Worm (Caenorhabditis elegans): ENCODE data around the gene srx-130.

Gene srx-130

ce11 chrV:13843147-13843546 lies at the start of gene srx-130:
TSS of gene srx-130 (plus strand) at chrV:13843447.
- TF ChIP-seq ama-1 (optimal IDR thresholded peaks at IDR 0.05) (no peak), tbx-37 (GFP tag; conservative IDR thresholded peaks at IDR 0.05) (no peak), tra-4 (tag; optimal IDR thresholded peaks at IDR 0.05) (no peak), hmg-4 (GFP tag; optimal IDR thresholded peaks at IDR 0.05) (no peak), scrt-1 (GFP tag; IDR thresholded peaks at IDR 0.05) (no peak), ets-7 (tag; optimal IDR thresholded peaks at IDR 0.05) (no peak), ceh-13 (GFP tag; optimal IDR thresholded peaks at IDR 0.05) (no peak), B0310.2 (tag; optimal IDR thresholded peaks at IDR 0.05) (no peak), F13C5.2 (tag; optimal IDR thresholded peaks at IDR 0.05) (no peak), hnd-1 (tag; optimal IDR thresholded peaks at IDR 0.05) (no peak), hmbx-1 (tag; optimal IDR thresholded peaks at IDR 0.05) (no peak)

ce11 chrV:13794046-13794445 lies 49.2 kb upstream of the srx-130 start:
- TF ChIP-seq flt-1 (GFP tag; IDR thresholded peaks at IDR 0.05) = no peak
- no peak for TF ChIP-seq pes-1 (GFP tag; IDR thresholded peaks at IDR 0.05)
- TF ChIP-seq tbx-11 (GFP tag; IDR thresholded peaks at IDR 0.05) = no peak

ce11 chrV:13796246-13796776 lies 46.9 kb upstream of the srx-130 start, which contains the start of gene twk-32:
TSS of gene twk-32 (plus strand) at chrV:13796641.
- TF ChIP-seq aly-1 (tag; optimal IDR thresholded peaks at IDR 0.05) (no peak), ceh-13 (GFP tag; optimal IDR thresholded peaks at IDR 0.05) (no peak), B0310.2 (tag; optimal IDR thresholded peaks at IDR 0.05) (no peak), hmbx-1 (tag; optimal IDR thresholded peaks at IDR 0.05) (no peak), flt-1 (GFP tag; IDR thresholded peaks at IDR 0.05) (no peak), F13C5.2 (tag; optimal IDR thresholded peaks at IDR 0.05) (no peak), tra-4 (tag; optimal IDR thresholded peaks at IDR 0.05) (no peak), tbx-37 (GFP tag; conservative IDR thresholded peaks at IDR 0.05) (no peak), ceh-36 (tag; optimal IDR thresholded peaks at IDR 0.05) (no peak), pes-1 (GFP tag; IDR thresholded peaks at IDR 0.05) (no peak), hnd-1 (tag; optimal IDR thresholded peaks at IDR 0.05) (no peak), tbx-11 (GFP tag; IDR thresholded peaks at IDR 0.05) (no peak)

ce11 chrV:13799190-13799589 lies 44.1 kb upstream of the srx-130 start:
- TF ChIP-seq hnd-1 (tag; optimal IDR thresholded peaks at IDR 0.05) (no peak), hmbx-1 (tag; optimal IDR thresholded peaks at IDR 0.05) (no peak), B0310.2 (tag; optimal IDR thresholded peaks at IDR 0.05) (no peak), scrt-1 (GFP tag; IDR thresholded peaks at IDR 0.05) (no peak), tra-4 (tag; optimal IDR thresholded peaks at IDR 0.05) (no peak), tbx-37 (GFP tag; conservative IDR thresholded peaks at IDR 0.05) (no peak), flt-1 (GFP tag; IDR thresholded peaks at IDR 0.05) (no peak), ama-1 (optimal IDR thresholded peaks at IDR 0.05) (no peak), ceh-36 (tag; optimal IDR thresholded peaks at IDR 0.05) (no peak), sea-1 (GFP tag; conservative IDR thresholded peaks at IDR 0.05) (no peak), ceh-13 (GFP tag; optimal IDR thresholded peaks at IDR 0.05) (no peak), ets-7 (tag; optimal IDR thresholded peaks at IDR 0.05) (no peak)

ce11 chrV:13803902-13804301 lies 39.3 kb upstream of the srx-130 start, which contains the start of gene swan-2:
TSS of gene swan-2 (minus strand) at chrV:13804281.
- peak; percentile 22 for TF ChIP-seq ama-1 (optimal IDR thresholded peaks at IDR 0.05)
- no peak for TF ChIP-seq tbx-11 (GFP tag; IDR thresholded peaks at IDR 0.05)
- 0 out of 2 replicates have a peak, but pooled peaks have one; percentile 40 for TF ChIP-seq sea-1 (GFP tag; conservative IDR thresholded peaks at IDR 0.05)
- no peak for TF ChIP-seq ceh-13 (GFP tag; optimal IDR thresholded peaks at IDR 0.05)
- no peak for TF ChIP-seq tra-4 (tag; optimal IDR thresholded peaks at IDR 0.05)
- no peak for TF ChIP-seq scrt-1 (GFP tag; IDR thresholded peaks at IDR 0.05)
- no peak for TF ChIP-seq B0310.2 (tag; optimal IDR thresholded peaks at IDR 0.05)
- TF ChIP-seq hmg-4 (GFP tag; optimal IDR thresholded peaks at IDR 0.05) = no peak

ce11 chrV:13807232-13807631 lies 36.0 kb upstream of the srx-130 start, which contains the start of gene swan-1:
TSS of gene swan-1 (minus strand) at chrV:13807237.
- TF ChIP-seq ets-7 (tag; optimal IDR thresholded peaks at IDR 0.05) (no peak), hmg-4 (GFP tag; optimal IDR thresholded peaks at IDR 0.05) (no peak), hmbx-1 (tag; optimal IDR thresholded peaks at IDR 0.05) (no peak), ceh-13 (GFP tag; optimal IDR thresholded peaks at IDR 0.05) (no peak), ama-1 (optimal IDR thresholded peaks at IDR 0.05) (no peak), ceh-36 (tag; optimal IDR thresholded peaks at IDR 0.05) (no peak), tbx-11 (GFP tag; IDR thresholded peaks at IDR 0.05) (no peak), B0310.2 (tag; optimal IDR thresholded peaks at IDR 0.05) (no peak), pes-1 (GFP tag; IDR thresholded peaks at IDR 0.05) (no peak), aly-1 (tag; optimal IDR thresholded peaks at IDR 0.05) (no peak), scrt-1 (GFP tag; IDR thresholded peaks at IDR 0.05) (no peak), tbx-37 (GFP tag; conservative IDR thresholded peaks at IDR 0.05) (no peak), sea-1 (GFP tag; conservative IDR thresholded peaks at IDR 0.05) (no peak), tra-4 (tag; optimal IDR thresholded peaks at IDR 0.05) (no peak)

- no peak for TF ChIP-seq ceh-36 (tag; optimal IDR thresholded peaks at IDR 0.05)
- TF ChIP-seq tbx-37 (GFP tag; conservative IDR thresholded peaks at IDR 0.05) = no peak
- TF ChIP-seq ceh-13 (GFP tag; optimal IDR thresholded peaks at IDR 0.05) = no peak
- TF ChIP-seq tbx-11 (GFP tag; IDR thresholded peaks at IDR 0.05) = no peak
- TF ChIP-seq sea-1 (GFP tag; conservative IDR thresholded peaks at IDR 0.05) = no peak
- peak; percentile 63 for TF ChIP-seq aly-1 (tag; optimal IDR thresholded peaks at IDR 0.05)
- peak; percentile 44 for TF ChIP-seq F13C5.2 (tag; optimal IDR thresholded peaks at IDR 0.05)
- TF ChIP-seq hnd-1 (tag; optimal IDR thresholded peaks at IDR 0.05) = no peak
- TF ChIP-seq hmg-4 (GFP tag; optimal IDR thresholded peaks at IDR 0.05) = peak; percentile 88
- no peak for TF ChIP-seq ets-7 (tag; optimal IDR thresholded peaks at IDR 0.05)
These were observed 34.8 kb upstream of the srx-130 start for ce11 chrV:13808462-13808867.

ce11 chrV:13812330-13812729 lies 30.9 kb upstream of the srx-130 start:
- no peak for TF ChIP-seq ets-7 (tag; optimal IDR thresholded peaks at IDR 0.05)

Data from whole organism, early embryonic.